Worm (Caenorhabditis elegans) whole organism, L1 larva: ENCODE measurements around the gene F44E2.6.

Experiments
- aly-2 ChIP-seq: fragments of 150-350 bp; optimal IDR thresholded peaks from 2 replicates; lab custom pipeline; 2014; ENCODE audit warnings: missing biosample characterization, missing genetic modification characterization
- dpl-1 ChIP-seq, 3 experiments: fragments of 150-350 bp in 2 of 3; sonication (generic microtip) in 1 of 3; optimal IDR thresholded peaks; 2 replicates each; lab custom pipeline; 2014 to 2017; ENCODE audit warnings: missing biosample characterization in 3 of 3, missing genetic modification characterization in 3 of 3, missing genetic modification reagents in 3 of 3
- elt-3 ChIP-seq, 6 experiments: fragments of 150-350 bp in 1 of 6; sonication (generic microtip); optimal IDR thresholded peaks; 2 replicates each; lab custom pipeline; 2017 to 2018; ENCODE audit warnings: missing biosample characterization in 6 of 6, missing genetic modification characterization in 6 of 6, inconsistent platforms in 1 of 6
- fos-1 ChIP-seq: fragments of 150-350 bp; optimal IDR thresholded peaks from 2 replicates; lab custom pipeline; 2014; ENCODE audit warnings: missing biosample characterization, missing genetic modification characterization
- hlh-4 ChIP-seq: sonication (generic microtip); optimal IDR thresholded peaks from 2 replicates; lab custom pipeline; 2016; ENCODE audit warnings: mild to moderate bottlenecking, missing genetic modification characterization, missing compliant biosample characterization
- lin-39 ChIP-seq: fragments of 150-350 bp; optimal IDR thresholded peaks from 2 replicates; lab custom pipeline; 2014; ENCODE audit warnings: missing biosample characterization, missing genetic modification reagents, missing genetic modification characterization
- mep-1 ChIP-seq: fragments of 150-350 bp; optimal IDR thresholded peaks from 2 replicates; lab custom pipeline; 2014; ENCODE audit warnings: missing biosample characterization, missing genetic modification characterization
- nhr-12 ChIP-seq: sonication (generic microtip); optimal IDR thresholded peaks from 2 replicates; lab custom pipeline; 2017; ENCODE audit warnings: missing biosample characterization, missing genetic modification characterization
- nhr-77 ChIP-seq: fragments of 150-350 bp; optimal IDR thresholded peaks from 2 replicates; lab custom pipeline; 2014; ENCODE audit warnings: missing biosample characterization, missing genetic modification characterization
- unc-62 ChIP-seq: fragments of 150-350 bp; optimal IDR thresholded peaks from 2 replicates; lab custom pipeline; 2014; ENCODE audit warnings: missing biosample characterization, missing genetic modification reagents, missing genetic modification characterization
- ztf-4 ChIP-seq: fragments of 150-350 bp; optimal IDR thresholded peaks from 2 replicates; lab custom pipeline; 2014; ENCODE audit warnings: missing biosample characterization, missing genetic modification characterization

- TF ChIP-seq mep-1: no peak
- no peak for TF ChIP-seq unc-62
- TF ChIP-seq fos-1 (tag; lab: Kevin White, UChicago): no peak
- TF ChIP-seq aly-2 (tag; lab: Kevin White, UChicago): no peak
- TF ChIP-seq elt-3 (tag; optimal IDR thresholded peaks at IDR 0.05; lab: Kevin White, UChicago): no peak
- TF ChIP-seq hlh-4 (tag; lab: Kevin White, UChicago): no peak
- TF ChIP-seq ztf-4 (tag; lab: Kevin White, UChicago): no peak
- TF ChIP-seq dpl-1 (GFP tag; optimal IDR thresholded peaks at IDR 0.05; lab: Kevin White, UChicago): no peak
- TF ChIP-seq lin-39 (tag; lab: Kevin White, UChicago): no peak
- no peak for TF ChIP-seq nhr-77 (tag; lab: Kevin White, UChicago)
- no peak for TF ChIP-seq nhr-12 (tag; lab: Kevin White, UChicago)
Measured at ce11 chrIII:8827128-8827527, 17.9 kb downstream of the F44E2.6 start, which contains the start of gene F54F2.9.
